Worm (Caenorhabditis elegans): ENCODE results near the gene ugt-8.
A peak's percentile ranks its signal among the peaks of the same experiment; 100 is the strongest.
"Not testable (repeated sequence)": the region's sequence is repeated elsewhere in the genome, so short reads cannot be mapped to it uniquely, and the experiment has no call there.

ugt-8 gene

DNA sequence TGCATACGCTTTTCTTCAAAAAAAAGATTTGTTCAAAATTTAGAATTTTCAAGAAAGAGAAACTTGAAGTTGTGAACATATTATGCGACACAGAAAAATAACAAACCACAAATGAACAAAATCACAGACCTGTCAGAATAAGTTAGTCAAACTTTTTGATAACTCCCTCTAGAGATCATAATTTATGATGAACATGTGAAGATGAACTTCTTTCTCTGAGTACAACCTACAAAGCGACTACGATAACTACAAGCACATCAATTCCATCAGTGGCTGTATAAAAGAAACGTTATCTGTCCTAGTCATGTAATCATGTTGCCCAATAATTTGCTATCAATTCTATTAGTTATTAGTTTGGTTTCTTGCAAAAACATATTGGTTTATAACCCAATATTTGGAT is 8.0 kb upstream of the ugt-8 start, which contains the start of gene ugt-9:
ugt-9 (plus strand) TSS at position 305 of the 400 bp plus-strand sequence.
- TF ChIP-seq unc-62 (GFP tag; optimal IDR thresholded peaks at IDR 0.05) (no peak), nhr-77 (tag; optimal IDR thresholded peaks at IDR 0.05) (no peak), egl-27 (tag; optimal IDR thresholded peaks at IDR 0.05) (no peak), nhr-25 (tag; optimal IDR thresholded peaks at IDR 0.05) (peak; percentile 16)

DNA sequence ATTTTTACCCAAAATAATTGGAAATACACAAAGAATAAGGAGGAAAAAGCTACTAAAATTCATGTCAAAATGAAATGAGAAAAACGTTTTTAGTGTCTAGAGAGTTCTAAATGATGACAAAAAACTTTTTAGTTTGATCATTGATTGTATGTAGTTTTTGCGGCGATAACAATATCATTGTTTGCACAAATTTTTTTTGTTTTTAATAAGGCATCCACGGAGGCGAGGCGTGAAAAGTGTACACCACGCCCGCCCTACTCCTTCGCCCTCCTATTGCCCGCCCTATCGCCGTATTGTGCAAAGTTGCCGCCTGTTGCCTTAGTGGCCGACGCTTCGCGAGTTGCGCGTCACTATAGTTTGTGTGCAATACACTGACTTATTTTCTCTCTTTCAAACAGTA is 3.7 kb upstream of the ugt-8 start, which contains the start of gene ugt-10:
ugt-10 (minus strand) TSS at position 101 of the 400 bp plus-strand sequence.
- TF ChIP-seq snpc-4, nhr-23, pha-4 (tag; optimal IDR thresholded peaks at IDR 0.05): not testable (repeated sequence)

- TF ChIP-seq nhr-23 (tag; optimal IDR thresholded peaks at IDR 0.05) (no peak), fkh-10 (GFP tag; optimal IDR thresholded peaks at IDR 0.05) (no peak), nhr-237 (tag; optimal IDR thresholded peaks at IDR 0.05) (no peak), nfya-1 (tag; optimal IDR thresholded peaks at IDR 0.05; ENCODE audit: insufficient read depth) (no peak), elt-1 (tag; optimal IDR thresholded peaks at IDR 0.05) (no peak), lsy-12 (tag; optimal IDR thresholded peaks at IDR 0.05) (no peak), ztf-4 (tag; optimal IDR thresholded peaks at IDR 0.05) (no peak)
Measured at ce11 chrV:4901074-4901473, 2.7 kb upstream of the ugt-8 start, which contains the start of gene ugt-67. TSS of gene ugt-67 (plus strand) at chrV:4901374.

DNA sequence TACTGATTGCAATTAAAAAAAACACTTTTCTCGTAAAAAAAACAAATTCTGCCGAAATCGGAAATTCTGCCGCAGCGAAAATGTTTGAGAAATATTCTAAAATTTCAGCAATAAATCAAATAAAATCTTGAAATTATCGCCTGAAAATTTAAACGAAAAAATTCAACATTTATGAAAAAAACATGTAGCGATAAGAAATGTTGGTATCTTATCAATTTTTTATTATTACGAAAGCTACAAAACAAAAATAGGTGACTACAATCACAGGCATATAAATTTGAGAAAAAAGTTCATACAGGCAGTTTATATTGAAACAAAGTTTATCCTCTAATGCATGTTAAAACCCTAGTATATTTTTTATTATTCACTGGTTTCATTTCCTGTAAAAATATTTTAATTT is 2.2 kb downstream of the ugt-8 start, which contains the start of gene ugt-14:
ugt-14 (plus strand) TSS at position 301 of the 400 bp plus-strand sequence.
- TF ChIP-seq fkh-10 (GFP tag; optimal IDR thresholded peaks at IDR 0.05) (no peak), ceh-9 (tag; optimal IDR thresholded peaks at IDR 0.05) (no peak), sea-2 (GFP tag; optimal IDR thresholded peaks at IDR 0.05) (no peak), ceh-82 (tag; optimal IDR thresholded peaks at IDR 0.05) (no peak), ztf-4 (tag; optimal IDR thresholded peaks at IDR 0.05) (no peak), aly-2 (tag; optimal IDR thresholded peaks at IDR 0.05) (no peak), egl-5 (tag; optimal IDR thresholded peaks at IDR 0.05) (no peak), nhr-25 (tag; optimal IDR thresholded peaks at IDR 0.05) (no peak), hmg-11 (tag; optimal IDR thresholded peaks at IDR 0.05) (no peak), lin-39 (tag; optimal IDR thresholded peaks at IDR 0.05) (no peak), zag-1 (tag; optimal IDR thresholded peaks at IDR 0.05) (no peak), nhr-23 (tag; optimal IDR thresholded peaks at IDR 0.05) (no peak), unc-39 (tag; optimal IDR thresholded peaks at IDR 0.05) (no peak)

DNA sequence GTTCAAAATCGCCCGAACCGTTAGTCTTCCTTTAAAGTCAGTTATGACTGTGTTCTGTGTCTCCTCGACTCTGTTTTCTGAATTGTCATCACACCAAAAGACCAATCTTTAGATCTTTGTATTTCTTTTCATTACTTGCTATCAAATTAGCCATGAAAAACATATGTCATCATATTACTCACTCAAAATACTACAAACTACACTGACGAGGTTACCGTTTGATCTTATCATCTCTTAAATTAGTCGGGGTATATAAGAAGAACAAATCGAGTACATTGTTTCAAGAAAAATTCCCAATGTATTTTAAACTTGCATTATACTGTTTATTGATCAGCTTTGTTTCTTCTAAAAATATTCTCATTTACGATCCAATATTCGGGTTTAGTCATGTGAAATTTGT is 4.9 kb downstream of the ugt-8 start, which contains the start of gene ugt-13:
ugt-13 (plus strand) TSS at position 294 of the 400 bp plus-strand sequence.
- no peak for TF ChIP-seq nhr-67 (tag; optimal IDR thresholded peaks at IDR 0.05)
- TF ChIP-seq lin-15B (tag; optimal IDR thresholded peaks at IDR 0.05): no peak
- TF ChIP-seq pqm-1 (tag; optimal IDR thresholded peaks at IDR 0.05): no peak
- TF ChIP-seq daf-12 (tag; optimal IDR thresholded peaks at IDR 0.05): no peak
- no peak for TF ChIP-seq ztf-4 (tag; optimal IDR thresholded peaks at IDR 0.05)
- TF ChIP-seq hmg-11 (tag; optimal IDR thresholded peaks at IDR 0.05): no peak
- no peak for TF ChIP-seq nhr-237 (tag; optimal IDR thresholded peaks at IDR 0.05)
- no peak for TF ChIP-seq tbx-2 (tag; optimal IDR thresholded peaks at IDR 0.05)
- TF ChIP-seq nhr-23 (tag; optimal IDR thresholded peaks at IDR 0.05): peak; percentile 54
- TF ChIP-seq eor-1 (tag; optimal IDR thresholded peaks at IDR 0.05): no peak
- peak; percentile 58 for TF ChIP-seq nhr-25 (tag; optimal IDR thresholded peaks at IDR 0.05)
- TF ChIP-seq zag-1 (tag; optimal IDR thresholded peaks at IDR 0.05): no peak
- no peak for TF ChIP-seq unc-39 (tag; optimal IDR thresholded peaks at IDR 0.05)
- peak in 1 of 3 experiments; percentile 43 for TF ChIP-seq elt-3 (tag; optimal IDR thresholded peaks at IDR 0.05)
- no peak for TF ChIP-seq unc-62 (GFP tag; optimal IDR thresholded peaks at IDR 0.05)
- no peak for TF ChIP-seq R02D3.7 (tag; optimal IDR thresholded peaks at IDR 0.05)
- TF ChIP-seq ceh-16 (tag; optimal IDR thresholded peaks at IDR 0.05): no peak
- no peak for TF ChIP-seq egl-5 (tag; optimal IDR thresholded peaks at IDR 0.05)
- TF ChIP-seq nhr-77 (tag; optimal IDR thresholded peaks at IDR 0.05): no peak
- no peak for TF ChIP-seq nhr-76 (tag; optimal IDR thresholded peaks at IDR 0.05)
- no peak for TF ChIP-seq elt-2 (tag; optimal IDR thresholded peaks at IDR 0.05)
- TF ChIP-seq sea-2 (GFP tag; optimal IDR thresholded peaks at IDR 0.05): no peak
- TF ChIP-seq nhr-12 (tag; optimal IDR thresholded peaks at IDR 0.05): no peak
- no peak for TF ChIP-seq ceh-9 (tag; optimal IDR thresholded peaks at IDR 0.05)
- TF ChIP-seq jun-1 (tag; optimal IDR thresholded peaks at IDR 0.05): no peak
- TF ChIP-seq pha-4 (tag; optimal IDR thresholded peaks at IDR 0.05): no peak
- peak; percentile 49 for TF ChIP-seq nhr-43 (tag; optimal IDR thresholded peaks at IDR 0.05; ENCODE audit: poor library complexity, severe bottlenecking)
- TF ChIP-seq egl-27 (tag; optimal IDR thresholded peaks at IDR 0.05): no peak
- no peak for TF ChIP-seq lin-39 (tag; optimal IDR thresholded peaks at IDR 0.05)
- TF ChIP-seq elt-1 (tag; optimal IDR thresholded peaks at IDR 0.05): peak; percentile 9
- TF ChIP-seq fkh-2 (tag; optimal IDR thresholded peaks at IDR 0.05): no peak
- no peak for TF ChIP-seq fos-1 (tag; optimal IDR thresholded peaks at IDR 0.05)
- TF ChIP-seq mdl-1 (tag; optimal IDR thresholded peaks at IDR 0.05): no peak
